Worm (Caenorhabditis elegans): ENCODE results near the gene rfth-1.

- no peak for TF ChIP-seq nhr-11 (tag; optimal IDR thresholded peaks at IDR 0.05)
- TF ChIP-seq rnt-1 (tag; optimal IDR thresholded peaks at IDR 0.05): no peak
- no peak for TF ChIP-seq unc-55 (GFP tag; optimal IDR thresholded peaks at IDR 0.05)
- TF ChIP-seq hlh-30 (tag; optimal IDR thresholded peaks at IDR 0.05; ENCODE audit: insufficient read depth): no peak
- no peak for TF ChIP-seq tbx-7 (tag; optimal IDR thresholded peaks at IDR 0.05)
- TF ChIP-seq pqm-1 (tag; optimal IDR thresholded peaks at IDR 0.05): no peak
- no peak for TF ChIP-seq ceh-48 (tag; optimal IDR thresholded peaks at IDR 0.05)
- no peak for TF ChIP-seq ama-1 (optimal IDR thresholded peaks at IDR 0.05)
These were observed 19.1 kb upstream of the rfth-1 start, which contains the start of gene ZK185.3 for ce11 chrIV:4530170-4530569.
